Worm (Caenorhabditis elegans) whole organism, mixed stage, embryonic: ENCODE measurements around the gene K10C2.12.

Experiments
- blmp-1 ChIP-seq: fragments of 150-350 bp; optimal IDR thresholded peaks from 2 replicates; lab custom pipeline; 2014; ENCODE audit warnings: missing biosample characterization, missing genetic modification characterization
- drap-1 ChIP-seq: fragments of 200-800 bp; sonication (Bioruptor generic); optimal IDR thresholded peaks from 3 replicates; lab custom pipeline; 2018; ENCODE audit warnings: mild to moderate bottlenecking, missing genetic modification characterization, missing compliant biosample characterization
- elt-3 ChIP-seq: fragments of 150-350 bp; optimal IDR thresholded peaks from 2 replicates; lab custom pipeline; 2014; ENCODE audit warnings: missing biosample characterization, missing genetic modification characterization
- lin-13 ChIP-seq: fragments of 150-350 bp; optimal IDR thresholded peaks from 2 replicates; lab custom pipeline; 2014; ENCODE audit warnings: missing biosample characterization, missing genetic modification characterization
- lsy-2 ChIP-seq: fragments of 150-350 bp; optimal IDR thresholded peaks from 2 replicates; lab custom pipeline; 2014; ENCODE audit warnings: missing biosample characterization, missing genetic modification characterization
- mep-1 ChIP-seq: fragments of 150-350 bp; optimal IDR thresholded peaks from 2 replicates; lab custom pipeline; 2017; ENCODE audit warnings: missing biosample characterization, missing genetic modification reagents, missing genetic modification characterization, inconsistent platforms
- nhr-12 ChIP-seq: fragments of 150-350 bp; optimal IDR thresholded peaks from 2 replicates; lab custom pipeline; 2014; ENCODE audit warnings: missing biosample characterization, missing genetic modification characterization
- pha-4 ChIP-seq: fragments of 150-350 bp; optimal IDR thresholded peaks from 2 replicates; lab custom pipeline; 2018; ENCODE audit warnings: missing biosample characterization, missing genetic modification reagents, missing genetic modification characterization
- snpc-4 ChIP-seq: fragments of 150-350 bp; optimal IDR thresholded peaks from 2 replicates; lab custom pipeline; 2014; ENCODE audit warnings: missing biosample characterization, missing genetic modification characterization
- sptf-1 ChIP-seq: sonication (generic microtip); optimal IDR thresholded peaks from 2 replicates; lab custom pipeline; 2017; ENCODE audit warnings: mild to moderate bottlenecking, missing genetic modification characterization, moderate library complexity, missing compliant biosample characterization
- zip-8 ChIP-seq: fragments of 150-350 bp; optimal IDR thresholded peaks from 2 replicates; lab custom pipeline; 2014; ENCODE audit warnings: missing biosample characterization, missing genetic modification characterization

DNA sequence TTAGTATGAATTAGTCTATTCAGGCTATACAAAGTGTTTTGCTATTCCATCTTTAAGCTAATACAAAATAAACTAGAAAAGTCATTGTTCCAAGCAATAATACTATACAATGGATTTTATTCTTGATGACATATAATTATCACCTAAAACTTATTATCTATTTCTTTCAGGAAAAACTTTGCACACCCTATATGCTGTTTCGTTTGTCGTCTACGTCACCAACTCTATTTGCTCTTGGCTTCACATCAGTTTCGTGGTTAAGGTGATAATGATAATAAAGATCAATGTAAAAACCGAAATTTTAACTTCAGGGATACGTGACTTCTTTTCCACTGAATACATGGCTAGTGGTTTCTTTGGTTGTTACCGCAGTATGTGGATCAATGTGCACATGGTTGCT is 41.9 kb upstream of the K10C2.12 start:
- TF ChIP-seq elt-3 (tag; lab: Kevin White, UChicago) (no peak), sptf-1 (tag; lab: Kevin White, UChicago) (no peak), pha-4 (no peak), snpc-4 (no peak), nhr-12 (tag; lab: Kevin White, UChicago) (no peak), lsy-2 (no peak), mep-1 (tag; lab: Kevin White, UChicago) (no peak), blmp-1 (no peak), lin-13 (tag; lab: Kevin White, UChicago) (no peak), zip-8 (tag; lab: Kevin White, UChicago) (no peak), drap-1 (no peak)
